Worm (Caenorhabditis elegans): Measurements from ENCODE around the gene srx-4.
A peak's percentile ranks its signal among the peaks of the same experiment; 100 is the strongest.

srx-4 gene

DNA sequence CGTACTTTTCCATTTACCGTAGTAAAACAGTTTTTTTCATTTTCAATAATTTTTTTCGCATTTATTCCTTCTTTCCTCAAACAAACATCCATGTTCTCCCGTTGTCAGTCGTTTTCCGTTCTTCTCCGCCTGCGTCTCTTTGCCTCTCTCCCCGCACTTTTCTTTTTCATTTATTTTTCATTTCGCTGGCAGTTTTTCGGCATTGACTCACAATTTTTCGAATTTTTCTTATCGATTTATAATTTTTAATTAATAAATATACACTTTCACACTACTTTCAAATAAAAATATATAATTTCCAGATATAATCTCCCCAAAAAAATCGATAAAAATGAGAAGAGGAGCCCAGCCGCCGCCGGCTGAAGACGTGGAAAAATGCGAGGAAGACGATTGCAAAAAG, 5.2 kb downstream of the srx-4 start, which contains the start of gene H25P19.1:
H25P19.1 (plus strand) TSS at position 301 of the 400 bp plus-strand sequence.
- TF ChIP-seq Y67H2A.10 (GFP tag; conservative IDR thresholded peaks at IDR 0.05) (no peak), ceh-27 (GFP tag; optimal IDR thresholded peaks at IDR 0.05) (no peak), somi-1 (GFP tag; optimal IDR thresholded peaks at IDR 0.05) (no peak), hlh-26 (GFP tag; conservative IDR thresholded peaks at IDR 0.05) (no peak), mel-28 (tag; optimal IDR thresholded peaks at IDR 0.05; ENCODE audit: borderline replicate concordance) (no peak), Y79H2A.3 (GFP tag; conservative IDR thresholded peaks at IDR 0.05) (no peak), ztf-26 (tag; optimal IDR thresholded peaks at IDR 0.05) (no peak), hmg-1.2 (GFP tag; IDR thresholded peaks at IDR 0.05) (no peak), hlh-12 (tag; optimal IDR thresholded peaks at IDR 0.05) (no peak), ccch-3 (GFP tag; optimal IDR thresholded peaks at IDR 0.05) (no peak)

DNA sequence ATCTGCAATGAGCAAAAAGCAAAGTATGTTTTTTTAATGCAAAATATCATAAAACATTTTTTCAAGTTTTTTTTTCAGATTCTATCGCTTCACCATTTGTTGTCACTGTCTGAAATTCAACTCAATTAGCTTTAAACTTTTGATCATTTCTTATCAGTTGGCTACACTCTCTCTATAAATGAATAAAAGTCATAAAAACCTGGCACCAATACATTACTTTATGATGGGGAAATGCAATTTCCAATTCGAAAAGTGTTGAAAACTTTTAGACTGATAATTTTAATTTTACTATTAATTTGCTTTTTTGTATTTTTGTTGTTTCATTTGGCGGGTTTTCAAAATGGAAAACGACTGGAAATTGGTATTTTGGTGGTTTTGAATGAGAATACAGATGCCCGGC, 8.7 kb downstream of the srx-4 start, which contains the start of gene F31F4.1:
F31F4.1 (plus strand) TSS at position 203 of the 400 bp plus-strand sequence.
- TF ChIP-seq Y53G8AR.9 (GFP tag; conservative IDR thresholded peaks at IDR 0.05) (no peak), nhr-80 (tag; optimal IDR thresholded peaks at IDR 0.05) (peak; percentile 21)

DNA sequence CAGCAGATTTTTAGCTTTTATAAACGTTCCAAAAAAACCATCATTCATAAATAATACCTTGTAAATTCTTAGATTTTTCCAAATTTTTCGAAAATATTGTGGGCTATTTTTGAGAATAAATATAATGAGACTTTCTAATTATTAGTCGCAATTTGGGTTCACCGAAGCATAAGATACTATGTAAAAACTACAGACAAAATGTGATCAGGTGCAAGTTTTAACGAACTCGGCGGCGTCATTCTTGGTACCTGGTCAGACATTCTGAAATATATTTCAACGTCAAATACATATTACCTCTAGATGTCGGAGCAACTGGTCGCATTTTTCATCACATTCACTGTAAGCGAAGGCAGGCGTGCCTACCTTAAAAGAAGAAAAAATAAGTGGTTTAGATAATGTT, 10.5 kb downstream of the srx-4 start, which contains the start of gene srx-23:
srx-23 (plus strand) TSS at position 301 of the 400 bp plus-strand sequence.
- TF ChIP-seq F33H1.4 (GFP tag; IDR thresholded peaks at IDR 0.05), result no peak
- TF ChIP-seq Y67H2A.10 (GFP tag; conservative IDR thresholded peaks at IDR 0.05), result no peak
- TF ChIP-seq F52B5.7 (tag; optimal IDR thresholded peaks at IDR 0.05), result no peak
- no peak for TF ChIP-seq lin-26 (GFP tag; IDR thresholded peaks at IDR 0.05)
- no peak for TF ChIP-seq mcd-1 (GFP tag; IDR thresholded peaks at IDR 0.05)
- TF ChIP-seq tlf-1 (GFP tag; optimal IDR thresholded peaks at IDR 0.05), result no peak
- no peak for TF ChIP-seq D2030.7 (GFP tag; IDR thresholded peaks at IDR 0.05)
- no peak for TF ChIP-seq nhr-80 (tag; optimal IDR thresholded peaks at IDR 0.05)
- no peak for TF ChIP-seq madf-10 (tag; optimal IDR thresholded peaks at IDR 0.05)
- TF ChIP-seq ets-4 (GFP tag; optimal IDR thresholded peaks at IDR 0.05), result no peak
- no peak for TF ChIP-seq ztf-3 (GFP tag; optimal IDR thresholded peaks at IDR 0.05)
- TF ChIP-seq T26A5.8 (tag; optimal IDR thresholded peaks at IDR 0.05), result no peak
- TF ChIP-seq B0035.1 (tag; optimal IDR thresholded peaks at IDR 0.05), result no peak
- TF ChIP-seq hlh-12 (tag; optimal IDR thresholded peaks at IDR 0.05), result no peak
- no peak for TF ChIP-seq atf-7 (tag; optimal IDR thresholded peaks at IDR 0.05)
- TF ChIP-seq pha-4 (tag; optimal IDR thresholded peaks at IDR 0.05), result no peak

DNA sequence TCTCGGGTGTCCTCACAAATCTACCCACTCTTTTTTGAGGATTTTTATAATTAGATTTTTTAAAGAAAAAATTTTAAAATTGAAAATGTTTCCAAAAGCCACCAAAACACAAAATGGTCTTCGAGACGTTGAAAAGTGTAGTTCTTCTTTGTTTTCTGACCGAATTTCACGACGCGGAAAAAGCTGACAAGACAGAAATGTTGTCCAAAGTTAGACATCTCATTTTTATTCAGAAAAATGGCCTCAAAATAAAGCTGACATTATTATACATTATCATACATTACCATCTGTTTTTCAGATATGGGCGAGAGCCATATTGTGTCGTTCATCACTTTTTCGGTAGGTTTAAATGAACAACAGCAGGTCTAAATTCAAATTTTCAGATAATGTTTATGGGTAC, 12.9 kb downstream of the srx-4 start, which contains the start of gene srx-22:
srx-22 (plus strand) TSS at position 301 of the 400 bp plus-strand sequence.
- TF ChIP-seq bed-1 (GFP tag; IDR thresholded peaks at IDR 0.05), result no peak
- TF ChIP-seq atf-7 (tag; optimal IDR thresholded peaks at IDR 0.05), result no peak

DNA sequence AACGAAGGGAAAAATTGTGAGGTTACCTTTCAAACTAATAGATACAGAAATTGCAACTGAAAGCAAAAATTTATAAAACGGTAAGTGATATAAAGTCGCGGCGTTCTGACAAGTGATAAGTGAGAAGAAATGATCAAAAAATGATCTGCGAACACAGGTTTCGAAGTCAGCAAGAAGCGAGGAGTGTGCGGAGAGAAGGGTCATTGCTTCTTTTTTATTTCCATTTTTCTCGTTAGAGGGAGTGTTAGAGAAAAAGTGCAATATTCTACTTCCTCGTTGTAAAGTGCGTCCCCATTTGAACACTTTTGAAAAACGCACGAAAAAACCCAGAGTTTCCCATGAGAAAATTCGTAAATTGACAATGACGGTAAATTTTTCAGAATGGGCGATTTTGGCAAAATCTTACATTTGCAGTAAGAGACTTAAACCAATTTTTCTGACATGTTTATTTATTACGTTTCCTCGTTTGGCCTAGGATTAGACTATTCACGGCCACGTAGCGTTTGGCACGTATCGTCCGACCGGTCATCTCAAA, 16.0 kb downstream of the srx-4 start, which contains the start of the genes fbxa-72 and srx-21:
fbxa-72 (minus strand) TSS at position 204 of the 535 bp plus-strand sequence.
srx-21 (plus strand) TSS at position 485 of the 535 bp plus-strand sequence.
- TF ChIP-seq B0261.1 (tag; optimal IDR thresholded peaks at IDR 0.05) (no peak), nhr-80 (tag; optimal IDR thresholded peaks at IDR 0.05) (peak; percentile 69), ceh-40 (GFP tag; IDR thresholded peaks at IDR 0.05) (no peak), hsf-1 (GFP tag; IDR thresholded peaks at IDR 0.05) (no peak), nhr-179 (tag; optimal IDR thresholded peaks at IDR 0.05) (no peak)

DNA sequence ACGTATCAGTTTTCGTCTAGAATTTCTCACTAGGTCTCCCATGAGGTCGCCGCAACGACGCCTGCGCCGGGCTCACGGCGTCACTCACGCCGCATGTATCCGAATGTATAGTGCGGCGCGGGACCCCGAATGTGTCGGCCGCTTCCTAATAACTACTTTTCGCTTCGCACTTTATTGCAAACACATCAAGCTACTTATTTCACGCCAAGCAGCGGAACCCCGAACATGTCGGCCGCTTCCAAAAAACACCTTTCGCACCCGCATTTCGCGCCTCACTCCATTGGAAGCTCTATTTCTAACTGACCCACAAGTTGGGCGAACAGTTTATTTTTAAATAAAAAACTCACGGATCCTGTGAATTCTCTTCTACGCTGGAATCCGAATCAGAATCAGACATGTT, 16.5 kb downstream of the srx-4 start:
- no peak for TF ChIP-seq cebp-1 (GFP tag; IDR thresholded peaks at IDR 0.05)
- TF ChIP-seq cebp-1 (tag; optimal IDR thresholded peaks at IDR 0.05), result no peak
- no peak for TF ChIP-seq ztf-28 (GFP tag; IDR thresholded peaks at IDR 0.05)
- TF ChIP-seq him-1 (tag; optimal IDR thresholded peaks at IDR 0.05), result no peak
- TF ChIP-seq F52B5.7 (tag; optimal IDR thresholded peaks at IDR 0.05), result no peak
- TF ChIP-seq snpc-1.1 (tag; optimal IDR thresholded peaks at IDR 0.05; ENCODE audit: insufficient read depth), result peak; percentile 54
- no peak for TF ChIP-seq lsl-1 (GFP tag; optimal IDR thresholded peaks at IDR 0.05)
- TF ChIP-seq zfh-2 (GFP tag; conservative IDR thresholded peaks at IDR 0.05), result 0 out of 2 replicates have a peak, but pooled peaks have one; percentile 42
- no peak for TF ChIP-seq ztf-3 (GFP tag; optimal IDR thresholded peaks at IDR 0.05)
- no peak for TF ChIP-seq snpc-4 (GFP tag; optimal IDR thresholded peaks at IDR 0.05)
- TF ChIP-seq snpc-4 (tag; optimal IDR thresholded peaks at IDR 0.05), result peak in 2 of 4 experiments; percentile 78 to 88
- TF ChIP-seq hmg-1.2 (GFP tag; IDR thresholded peaks at IDR 0.05), result no peak

Measured in whole organism, young adult.